Worm (Caenorhabditis elegans) whole organism, midembryonic: ENCODE measurements around the gene tram-1.

Experiments used
- cog-1 ChIP-seq: sonication (generic microtip); optimal IDR thresholded peaks from 2 replicates; lab custom pipeline; 2016; ENCODE audit warnings: missing genetic modification characterization, missing compliant biosample characterization
- flt-1 ChIP-seq: fragments of 200-800 bp; sonication (Bioruptor generic); IDR thresholded peaks from 2 replicates; pipeline ENCODE4 v1.3.6; 2022; ENCODE audit warnings: missing genetic modification characterization, missing compliant biosample characterization
- klf-2 ChIP-seq: fragments of 200-800 bp; sonication (Bioruptor generic); conservative IDR thresholded peaks from 2 replicates; pipeline ENCODE4 v1.3.6; 2022; ENCODE audit warnings: missing genetic modification reagents, missing genetic modification characterization, missing compliant biosample characterization
- med-1 ChIP-seq: sonication (generic microtip); optimal IDR thresholded peaks from 2 replicates; lab custom pipeline; 2017; ENCODE audit warnings: missing genetic modification characterization, mild to moderate bottlenecking, missing compliant biosample characterization, antibody characterized with exemption, missing genetic modification reagents; ENCODE audit not compliant: insufficient read depth
- ref-1 ChIP-seq: fragments of 200-800 bp; sonication (Bioruptor generic); conservative IDR thresholded peaks from 2 replicates; pipeline ENCODE4 v1.3.6; 2022; ENCODE audit warnings: missing genetic modification reagents, missing genetic modification characterization, missing compliant biosample characterization
- ztf-29 ChIP-seq: fragments of 200-800 bp; sonication (Bioruptor generic); IDR thresholded peaks from 2 replicates; pipeline ENCODE4 v1.3.6; 2022; ENCODE audit warnings: missing genetic modification reagents, missing genetic modification characterization, missing compliant biosample characterization

ce11 chrIV:10194345-10194744 lies 26.7 kb downstream of the tram-1 start, which contains the start of gene ptrg-1:
- TF ChIP-seq klf-2 (GFP tag; lab: Robert Waterston, UW), result no peak
- no peak for TF ChIP-seq ref-1 (GFP tag; lab: Robert Waterston, UW)
- no peak for TF ChIP-seq med-1 (GFP tag; lab: Kevin White, UChicago)
- TF ChIP-seq cog-1 (tag; lab: Kevin White, UChicago), result no peak
- no peak for TF ChIP-seq flt-1 (GFP tag; lab: Robert Waterston, UW)
- no peak for TF ChIP-seq ztf-29 (GFP tag; lab: Robert Waterston, UW)
